Worm (Caenorhabditis elegans) whole organism, L4 larva: ENCODE data around the gene C56G2.5.

Source experiments
- R02D3.7 ChIP-seq: fragments of 150-350 bp; sonication (generic microtip); optimal IDR thresholded peaks from 3 replicates; lab custom pipeline; 2014; ENCODE audit warnings: missing biosample characterization, missing genetic modification characterization
- T26A8.4 ChIP-seq: fragments of 200-800 bp; sonication (Bioruptor generic); IDR thresholded peaks from 2 replicates; pipeline ENCODE4 v1.3.6; 2022; ENCODE audit warnings: missing genetic modification characterization, missing compliant biosample characterization
- Y105C5A.15 ChIP-seq: fragments of 200-800 bp; sonication (Bioruptor generic); IDR thresholded peaks from 2 replicates; pipeline ENCODE4 v1.3.6; 2022; ENCODE audit warnings: missing genetic modification characterization, missing compliant biosample characterization
- Y5F2A.4 ChIP-seq: fragments of 200-800 bp; sonication (Bioruptor generic); optimal IDR thresholded peaks from 2 replicates; lab custom pipeline; 2018; ENCODE audit warnings: mild to moderate bottlenecking, missing genetic modification characterization, missing compliant biosample characterization
- Y75B8A.6 ChIP-seq: fragments of 200-800 bp; sonication (Bioruptor generic); IDR thresholded peaks from 2 replicates; pipeline ENCODE4 v1.3.6; 2022; ENCODE audit warnings: missing genetic modification reagents, missing genetic modification characterization, missing compliant biosample characterization
- ZK337.2 ChIP-seq: fragments of 200-800 bp; sonication (Bioruptor generic); IDR thresholded peaks from 2 replicates; pipeline ENCODE4 v1.3.6; 2022; ENCODE audit warnings: missing genetic modification reagents, missing genetic modification characterization, missing compliant biosample characterization
- aly-2 ChIP-seq: sonication (generic microtip); optimal IDR thresholded peaks from 2 replicates; lab custom pipeline; 2018; ENCODE audit warnings: missing biosample characterization, missing genetic modification characterization
- arid-1 ChIP-seq: fragments of 200-800 bp; sonication (Bioruptor generic); conservative IDR thresholded peaks from 2 replicates; pipeline ENCODE4 v1.3.6; 2022; ENCODE audit warnings: missing genetic modification reagents, missing genetic modification characterization, missing compliant biosample characterization
- attf-4 ChIP-seq: sonication (generic microtip); optimal IDR thresholded peaks from 3 replicates; lab custom pipeline; 2017; ENCODE audit warnings: missing biosample characterization, missing genetic modification characterization
- ceh-20 ChIP-seq: fragments of 200-800 bp; sonication (Bioruptor generic); IDR thresholded peaks from 2 replicates; pipeline ENCODE4 v1.3.6; 2022; ENCODE audit warnings: missing genetic modification reagents, missing genetic modification characterization, missing compliant biosample characterization
- ceh-44 ChIP-seq: fragments of 200-800 bp; sonication (Bioruptor generic); IDR thresholded peaks from 2 replicates; pipeline ENCODE4 v1.3.6; 2022; ENCODE audit warnings: missing genetic modification reagents, missing genetic modification characterization, missing compliant biosample characterization
- ceh-82 ChIP-seq: sonication (generic microtip); optimal IDR thresholded peaks from 2 replicates; lab custom pipeline; 2017; ENCODE audit warnings: missing biosample characterization, missing genetic modification characterization
- ces-1 ChIP-seq: fragments of 150-350 bp; sonication (generic microtip); optimal IDR thresholded peaks from 4 replicates; lab custom pipeline; 2014; ENCODE audit warnings: missing biosample characterization, missing genetic modification reagents, missing genetic modification characterization
- cey-2 ChIP-seq: sonication (generic microtip); optimal IDR thresholded peaks from 3 replicates; lab custom pipeline; 2017; ENCODE audit warnings: missing genetic modification characterization, mild to moderate bottlenecking, missing compliant biosample characterization, antibody characterized with exemption, borderline replicate concordance; ENCODE audit not compliant: insufficient read depth
- daf-19 ChIP-seq: fragments of 200-800 bp; sonication (Bioruptor generic); conservative IDR thresholded peaks from 2 replicates; pipeline ENCODE4 v1.3.6; 2022; ENCODE audit warnings: missing genetic modification characterization, missing compliant biosample characterization
- daf-8 ChIP-seq: fragments of 200-800 bp; sonication (Bioruptor generic); IDR thresholded peaks from 2 replicates; pipeline ENCODE4 v1.3.6; 2022; ENCODE audit warnings: missing genetic modification characterization, missing compliant biosample characterization
- dmd-8 ChIP-seq: fragments of 200-800 bp; sonication (Bioruptor generic); IDR thresholded peaks from 2 replicates; pipeline ENCODE4 v1.3.6; 2022; ENCODE audit warnings: missing genetic modification characterization, missing compliant biosample characterization
- dve-1 ChIP-seq: sonication (generic microtip); optimal IDR thresholded peaks from 2 replicates; lab custom pipeline; 2017; ENCODE audit warnings: antibody characterized with exemption, mild to moderate bottlenecking, missing genetic modification characterization, missing compliant biosample characterization; ENCODE audit not compliant: insufficient read depth
- egl-27 ChIP-seq: sonication (generic microtip); optimal IDR thresholded peaks from 3 replicates; lab custom pipeline; 2017; ENCODE audit warnings: missing biosample characterization, missing genetic modification reagents, missing genetic modification characterization
- egl-43 ChIP-seq: fragments of 200-800 bp; sonication (Bioruptor generic); IDR thresholded peaks from 2 replicates; pipeline ENCODE4 v1.3.6; 2022; ENCODE audit warnings: missing genetic modification reagents, missing genetic modification characterization, missing compliant biosample characterization
- gei-8 ChIP-seq: fragments of 200-800 bp; sonication (Bioruptor generic); optimal IDR thresholded peaks from 2 replicates; lab custom pipeline; 2018; ENCODE audit warnings: mild to moderate bottlenecking, missing genetic modification characterization, missing compliant biosample characterization
- hlh-11 ChIP-seq: fragments of 200-800 bp; sonication (Bioruptor generic); optimal IDR thresholded peaks from 2 replicates; lab custom pipeline; 2018; ENCODE audit warnings: mild to moderate bottlenecking, missing genetic modification characterization, missing compliant biosample characterization
- hlh-30 ChIP-seq: sonication (generic microtip); optimal IDR thresholded peaks from 2 replicates; lab custom pipeline; 2017; ENCODE audit warnings: antibody characterized with exemption, mild to moderate bottlenecking, missing genetic modification characterization, missing compliant biosample characterization; ENCODE audit not compliant: insufficient read depth
- lim-7 ChIP-seq: fragments of 200-800 bp; sonication (Bioruptor generic); IDR thresholded peaks from 2 replicates; pipeline ENCODE4 v1.3.6; 2022; ENCODE audit warnings: missing genetic modification characterization, missing compliant biosample characterization
- lin-1 ChIP-seq: fragments of 200-800 bp; sonication (Bioruptor generic); IDR thresholded peaks from 2 replicates; pipeline ENCODE4 v1.3.6; 2022; ENCODE audit warnings: missing genetic modification reagents, missing genetic modification characterization, missing compliant biosample characterization
- lin-15B ChIP-seq: fragments of 150-350 bp; sonication (generic microtip); optimal IDR thresholded peaks from 3 replicates; lab custom pipeline; 2014; ENCODE audit warnings: missing biosample characterization, missing genetic modification characterization
- lir-3 ChIP-seq: sonication (generic microtip); optimal IDR thresholded peaks from 2 replicates; lab custom pipeline; 2016; ENCODE audit warnings: mild to moderate bottlenecking, missing genetic modification characterization, missing compliant biosample characterization
- madf-5 ChIP-seq, 2 experiments: fragments of 200-800 bp; sonication (Bioruptor generic); IDR thresholded peaks; 2 replicates each; pipeline ENCODE4 v1.3.6; 2022; ENCODE audit warnings: missing compliant biosample characterization in 2 of 2, missing genetic modification characterization in 2 of 2
- mdl-1 ChIP-seq, 2 experiments: fragments of 150-350 bp in 1 of 2; sonication (generic microtip) in 1 of 2; optimal IDR thresholded peaks; 2 replicates each; lab custom pipeline; 2014 to 2017; ENCODE audit warnings: missing biosample characterization in 2 of 2, missing genetic modification characterization in 2 of 2
- mes-2 ChIP-seq: sonication (generic microtip); optimal IDR thresholded peaks from 2 replicates; lab custom pipeline; 2016; ENCODE audit warnings: missing genotype, mild to moderate bottlenecking, missing genetic modification characterization, missing compliant biosample characterization; ENCODE audit not compliant: poor library complexity, severe bottlenecking
- mxl-2 ChIP-seq: fragments of 200-800 bp; sonication (Bioruptor generic); conservative IDR thresholded peaks from 2 replicates; pipeline ENCODE4 v1.3.6; 2022; ENCODE audit warnings: missing genetic modification reagents, missing genetic modification characterization, missing compliant biosample characterization
- nhr-10 ChIP-seq: fragments of 150-350 bp; optimal IDR thresholded peaks from 2 replicates; lab custom pipeline; 2014; ENCODE audit warnings: missing biosample characterization, missing genetic modification characterization
- nhr-237 ChIP-seq: sonication (generic microtip); optimal IDR thresholded peaks from 2 replicates; lab custom pipeline; 2017; ENCODE audit warnings: missing biosample characterization, missing genetic modification characterization
- nhr-41 ChIP-seq: fragments of 200-800 bp; sonication (Bioruptor generic); IDR thresholded peaks from 2 replicates; pipeline ENCODE4 v1.3.6; 2022; ENCODE audit warnings: missing genetic modification reagents, missing genetic modification characterization, missing compliant biosample characterization
- pqm-1 ChIP-seq: sonication (generic microtip); optimal IDR thresholded peaks from 2 replicates; lab custom pipeline; 2017; ENCODE audit warnings: missing biosample characterization, missing genetic modification characterization
- rbr-2 ChIP-seq: sonication (generic microtip); optimal IDR thresholded peaks from 2 replicates; lab custom pipeline; 2016; ENCODE audit warnings: missing genotype, missing genetic modification characterization, missing compliant biosample characterization
- sdz-12 ChIP-seq: fragments of 200-800 bp; sonication (Bioruptor generic); optimal IDR thresholded peaks from 2 replicates; lab custom pipeline; 2018; ENCODE audit warnings: mild to moderate bottlenecking, missing genetic modification characterization, missing compliant biosample characterization
- set-16 ChIP-seq: fragments of 200-800 bp; sonication (Bioruptor generic); IDR thresholded peaks from 2 replicates; pipeline ENCODE4 v1.3.6; 2022; ENCODE audit warnings: missing genetic modification reagents, missing genetic modification characterization, missing compliant biosample characterization
- skn-1 ChIP-seq: fragments of 150-350 bp; optimal IDR thresholded peaks from 2 replicates; lab custom pipeline; 2014; ENCODE audit warnings: missing biosample characterization, missing genetic modification characterization
- snpc-1.2 ChIP-seq: fragments of 200-800 bp; sonication (Bioruptor generic); IDR thresholded peaks from 2 replicates; pipeline ENCODE4 v1.3.6; 2022; ENCODE audit warnings: missing genetic modification reagents, missing genetic modification characterization, missing compliant biosample characterization
- spr-1 ChIP-seq: sonication (generic microtip); optimal IDR thresholded peaks from 2 replicates; lab custom pipeline; 2016; ENCODE audit warnings: mild to moderate bottlenecking, missing genetic modification characterization, missing compliant biosample characterization
- spr-3 ChIP-seq: fragments of 200-800 bp; sonication (Bioruptor generic); optimal IDR thresholded peaks from 2 replicates; lab custom pipeline; 2018; ENCODE audit warnings: mild to moderate bottlenecking, missing genetic modification characterization, missing compliant biosample characterization
- tra-1 ChIP-seq: fragments of 200-800 bp; sonication (Bioruptor generic); IDR thresholded peaks from 2 replicates; pipeline ENCODE4 v1.3.6; 2022; ENCODE audit warnings: missing genetic modification reagents, missing genetic modification characterization, missing compliant biosample characterization
- unc-130 ChIP-seq: sonication (generic microtip); optimal IDR thresholded peaks from 2 replicates; lab custom pipeline; 2016; ENCODE audit warnings: missing genetic modification reagents, missing genetic modification characterization, missing compliant biosample characterization
- unc-39 ChIP-seq: sonication (generic microtip); optimal IDR thresholded peaks from 2 replicates; lab custom pipeline; 2017; ENCODE audit warnings: missing biosample characterization, missing genetic modification characterization
- unc-62 ChIP-seq, 3 experiments: fragments of 150-350 bp in 1 of 3; sonication (generic microtip); optimal IDR thresholded peaks in 2 of 3; peaks in 1 of 3; 1 replicate in 1 of 3; 2 replicates in 2 of 3; lab custom pipeline; 2014 to 2017; ENCODE audit warnings: missing biosample characterization in 3 of 3, missing genetic modification characterization in 3 of 3, missing genetic modification reagents in 3 of 3, missing genotype in 1 of 3
- zfp-2 ChIP-seq: sonication (generic microtip); optimal IDR thresholded peaks from 2 replicates; lab custom pipeline; 2016; ENCODE audit warnings: mild to moderate bottlenecking, missing genetic modification characterization, missing compliant biosample characterization
- zfp-3 ChIP-seq: fragments of 200-800 bp; sonication (Bioruptor generic); conservative IDR thresholded peaks from 2 replicates; pipeline ENCODE4 v1.3.6; 2022; ENCODE audit warnings: missing genetic modification reagents, missing genetic modification characterization, missing compliant biosample characterization
- zip-11 ChIP-seq: fragments of 200-800 bp; sonication (Bioruptor generic); IDR thresholded peaks from 2 replicates; pipeline ENCODE4 v1.3.6; 2022; ENCODE audit warnings: missing genetic modification characterization, missing compliant biosample characterization
- ztf-7 ChIP-seq: fragments of 150-350 bp; optimal IDR thresholded peaks from 2 replicates; lab custom pipeline; 2014; ENCODE audit warnings: missing biosample characterization, missing genetic modification characterization

The C56G2.5 gene

ce11 chrIII:6280070-6280596 is 43.9 kb downstream of the C56G2.5 start, which contains the start of gene hmg-1.2 (continued):
- TF ChIP-seq mdl-1 (tag; optimal IDR thresholded peaks at IDR 0.05; lab: Kevin White, UChicago) (peak; percentile 83 to 87), R02D3.7 (no peak), nhr-237 (tag; lab: Kevin White, UChicago) (no peak), nhr-10 (peak; percentile 75), ces-1 (no peak), ceh-44 (GFP tag; lab: Robert Waterston, UW) (no peak), unc-62 (GFP tag; optimal IDR thresholded peaks at IDR 0.05 in 1 of 2; lab: Kevin White, UChicago) (peak in 1 of 2 experiments; percentile 99), unc-62 (tag; optimal IDR thresholded peaks at IDR 0.05; lab: Kevin White, UChicago) (no peak), egl-27 (tag; lab: Kevin White, UChicago) (no peak), Y75B8A.6 (GFP tag; lab: Robert Waterston, UW) (no peak), Y5F2A.4 (GFP tag; lab: Kevin White, UChicago) (no peak), attf-4 (no peak), ZK337.2 (GFP tag; lab: Robert Waterston, UW) (no peak), daf-19 (GFP tag; lab: Robert Waterston, UW) (0 out of 2 replicates have a peak, but pooled peaks have one; percentile 66), nhr-41 (GFP tag; lab: Robert Waterston, UW) (no peak), lir-3 (tag; lab: Kevin White, UChicago) (no peak), tra-1 (GFP tag; lab: Robert Waterston, UW) (0 out of 2 replicates have a peak, but pooled peaks have one; percentile 58), hlh-30 (peak; percentile 93), zfp-2 (tag; lab: Kevin White, UChicago) (no peak), ceh-20 (0 out of 2 replicates have a peak, but pooled peaks have one; percentile 44), skn-1 (tag; lab: Kevin White, UChicago) (no peak), madf-5 (GFP tag; IDR thresholded peaks at IDR 0.05; lab: Robert Waterston, UW) (no peak), mxl-2 (no peak), gei-8 (GFP tag; lab: Kevin White, UChicago) (peak; percentile 30), dve-1 (tag; lab: Kevin White, UChicago) (peak; percentile 84), lin-1 (GFP tag; lab: Robert Waterston, UW) (peak; percentile 33; the same call in 1 of the 2 replicates), rbr-2 (peak; percentile 92), ceh-82 (tag; lab: Kevin White, UChicago) (no peak), lim-7 (GFP tag; lab: Robert Waterston, UW) (no peak), ztf-7 (peak; percentile 16), pqm-1 (no peak), dmd-8 (GFP tag; lab: Robert Waterston, UW) (peak; percentile 64; the same call in 1 of the 2 replicates), zfp-3 (GFP tag; lab: Robert Waterston, UW) (peak; percentile 70; the same call in 1 of the 2 replicates), Y105C5A.15 (GFP tag; lab: Robert Waterston, UW) (no peak), aly-2 (tag; lab: Kevin White, UChicago) (no peak), snpc-1.2 (GFP tag; lab: Robert Waterston, UW) (no peak), egl-43 (GFP tag; lab: Robert Waterston, UW) (no peak; the same call in 1 of the 2 replicates), arid-1 (peak; percentile 77), T26A8.4 (GFP tag; lab: Robert Waterston, UW) (peak; percentile 84), sdz-12 (GFP tag; lab: Kevin White, UChicago) (no peak), spr-3 (GFP tag; lab: Kevin White, UChicago) (peak; percentile 57), hlh-11 (peak; percentile 97), cey-2 (tag; lab: Kevin White, UChicago) (no peak), unc-39 (tag; lab: Kevin White, UChicago) (no peak), lin-15B (tag; lab: Kevin White, UChicago) (no peak), spr-1 (tag; lab: Kevin White, UChicago) (peak; percentile 70), set-16 (GFP tag; lab: Robert Waterston, UW) (peak; percentile 31; the same call in 1 of the 2 replicates), unc-130 (no peak), daf-8 (GFP tag; lab: Robert Waterston, UW) (no peak), mes-2 (tag; lab: Kevin White, UChicago) (peak; percentile 66), zip-11 (GFP tag; lab: Robert Waterston, UW) (no peak)
